Fruit fly (Drosophila melanogaster): ENCODE measurements around the gene CG42526.
A peak's percentile ranks its signal among the peaks of the same experiment; 100 is the strongest.

- TF ChIP-seq CG11294 (GFP tag; IDR thresholded peaks at IDR 0.05): no peak
- TF ChIP-seq spab (GFP tag; optimal IDR thresholded peaks at IDR 0.05): no peak
- no peak for TF ChIP-seq Lpt (GFP tag; optimal IDR thresholded peaks at IDR 0.05)
- no peak for TF ChIP-seq dac (GFP tag; optimal IDR thresholded peaks at IDR 0.05)
- TF ChIP-seq acj6 (GFP tag; optimal IDR thresholded peaks at IDR 0.05): peak; percentile 2
- no peak for TF ChIP-seq CG6854 (GFP tag; optimal IDR thresholded peaks at IDR 0.05)
- no peak for TF ChIP-seq CG16779 (tag; optimal IDR thresholded peaks at IDR 0.05)
Measured at dm6 chr3L:9466595-9466994, 31.4 kb upstream of the CG42526 start.

All from whole organism, prepupa.